Fruit fly (Drosophila melanogaster) whole organism, embryonic: Measurements from ENCODE around the gene CG6791.

ENCODE experiments used
- ATbp ChIP-seq: fragments of 200-800 bp; sonication (Bioruptor generic); optimal IDR thresholded peaks from 2 replicates; lab custom pipeline; 2017; ENCODE audit warnings: missing biosample characterization, mild to moderate bottlenecking, missing genetic modification characterization, missing genetic modification reagents
- CG10462 ChIP-seq: fragments of 200-800 bp; sonication (Bioruptor generic); optimal IDR thresholded peaks from 2 replicates; lab custom pipeline; 2016; ENCODE audit warnings: missing biosample characterization, missing genetic modification characterization
- CG12104 ChIP-seq: fragments of 200-800 bp; sonication (Bioruptor generic); optimal IDR thresholded peaks from 3 replicates; lab custom pipeline; 2016; ENCODE audit warnings: missing biosample characterization, missing genetic modification characterization
- CG12219 ChIP-seq: fragments of 200-800 bp; sonication (Bioruptor generic); optimal IDR thresholded peaks from 3 replicates; lab custom pipeline; 2018; ENCODE audit warnings: missing biosample characterization, mild to moderate bottlenecking, missing genetic modification characterization
- CG13624 ChIP-seq: fragments of 200-800 bp; sonication (Bioruptor generic); optimal IDR thresholded peaks from 2 replicates; lab custom pipeline; 2016; ENCODE audit warnings: missing biosample characterization, missing genetic modification characterization
- CG14014 ChIP-seq: fragments of 200-800 bp; sonication (Bioruptor generic); IDR thresholded peaks from 2 replicates; pipeline ENCODE4 v1.3.6; 2022; ENCODE audit warnings: missing biosample characterization, missing genetic modification characterization
- CG1529 ChIP-seq: fragments of 200-800 bp; sonication (Bioruptor generic); optimal IDR thresholded peaks from 3 replicates; lab custom pipeline; 2018; ENCODE audit warnings: missing biosample characterization, missing genetic modification characterization
- CG15479 ChIP-seq: fragments of 200-800 bp; sonication (Bioruptor generic); optimal IDR thresholded peaks from 3 replicates; lab custom pipeline; 2019; ENCODE audit warnings: missing biosample characterization, mild to moderate bottlenecking, missing genetic modification characterization, moderate library complexity
- CG17361 ChIP-seq: fragments of 200-800 bp; sonication (Bioruptor generic); IDR thresholded peaks from 3 replicates; pipeline ENCODE4 v1.3.6; 2022; ENCODE audit warnings: missing biosample characterization, missing genetic modification characterization
- CG2129 ChIP-seq: fragments of 200-800 bp; sonication (Bioruptor generic); IDR thresholded peaks from 2 replicates; pipeline ENCODE4 v1.3.6; 2022; ENCODE audit warnings: missing biosample characterization, missing genetic modification characterization; ENCODE audit not compliant: partially characterized antibody
- CG3838 ChIP-seq: fragments of 200-800 bp; sonication (Bioruptor generic); optimal IDR thresholded peaks from 3 replicates; lab custom pipeline; 2016; ENCODE audit warnings: missing biosample characterization, missing genetic modification characterization
- CG4404 ChIP-seq: fragments of 200-800 bp; sonication (Bioruptor generic); IDR thresholded peaks from 2 replicates; pipeline ENCODE4 v1.3.6; 2022; ENCODE audit warnings: missing biosample characterization, missing genetic modification characterization
- Camta ChIP-seq: fragments of 200-800 bp; sonication (Bioruptor generic); optimal IDR thresholded peaks from 2 replicates; lab custom pipeline; 2016; ENCODE audit warnings: missing biosample characterization, missing genetic modification characterization
- Chrac-16 ChIP-seq: fragments of 200-800 bp; sonication (Bioruptor generic); optimal IDR thresholded peaks from 3 replicates; lab custom pipeline; 2016; ENCODE audit warnings: missing biosample characterization, missing genetic modification characterization
- CkIIα-i1 ChIP-seq: fragments of 200-800 bp; sonication (Bioruptor generic); IDR thresholded peaks from 2 replicates; pipeline ENCODE4 v1.3.6; 2022; ENCODE audit warnings: missing biosample characterization, missing genetic modification characterization
- Dbx ChIP-seq: fragments of 200-800 bp; sonication (Bioruptor generic); IDR thresholded peaks from 3 replicates; pipeline ENCODE4 v1.3.6; 2022; ENCODE audit warnings: missing biosample characterization, missing genetic modification characterization
- Dek ChIP-seq: fragments of 200-800 bp; sonication (Bioruptor generic); optimal IDR thresholded peaks from 3 replicates; lab custom pipeline; 2019; ENCODE audit warnings: missing biosample characterization, mild to moderate bottlenecking, missing genetic modification characterization, moderate library complexity
- Doc2 ChIP-seq: fragments of 200-800 bp; sonication (Bioruptor generic); IDR thresholded peaks from 2 replicates; pipeline ENCODE4 v1.3.6; 2022; ENCODE audit warnings: missing biosample characterization, missing genetic modification characterization
- Elba2 ChIP-seq: fragments of 200-800 bp; sonication (Bioruptor generic); optimal IDR thresholded peaks from 3 replicates; lab custom pipeline; 2016; ENCODE audit warnings: missing biosample characterization, missing genetic modification characterization
- Hey ChIP-seq: fragments of 200-800 bp; sonication (Bioruptor generic); optimal IDR thresholded peaks from 3 replicates; lab custom pipeline; 2018; ENCODE audit warnings: missing biosample characterization, mild to moderate bottlenecking, missing genetic modification characterization
- Hmx ChIP-seq: fragments of 200-800 bp; sonication (Bioruptor generic); optimal IDR thresholded peaks from 2 replicates; lab custom pipeline; 2016; ENCODE audit warnings: missing biosample characterization, missing genetic modification characterization
- Lhr ChIP-seq: fragments of 200-800 bp; sonication (Bioruptor generic); optimal IDR thresholded peaks from 3 replicates; lab custom pipeline; 2017; ENCODE audit warnings: mild to moderate bottlenecking, missing biosample characterization, missing genetic modification reagents, missing genetic modification characterization
- MESR4 ChIP-seq: fragments of 200-800 bp; sonication (Bioruptor generic); optimal IDR thresholded peaks from 2 replicates; lab custom pipeline; 2018; ENCODE audit warnings: missing biosample characterization, mild to moderate bottlenecking, missing genetic modification characterization, moderate library complexity
- Ravus ChIP-seq: fragments of 200-800 bp; sonication (Bioruptor generic); IDR thresholded peaks from 2 replicates; pipeline ENCODE4 v1.3.6; 2022; ENCODE audit warnings: missing biosample characterization, missing genetic modification characterization
- Scr ChIP-seq: fragments of 200-800 bp; sonication (Bioruptor generic); IDR thresholded peaks from 2 replicates; pipeline ENCODE4 v1.3.6; 2022; ENCODE audit warnings: missing biosample characterization, missing genetic modification characterization; ENCODE audit not compliant: partially characterized antibody
- Side ChIP-seq: fragments of 200-800 bp; sonication (Bioruptor generic); optimal IDR thresholded peaks from 2 replicates; lab custom pipeline; 2016; ENCODE audit warnings: missing biosample characterization, missing genetic modification characterization
- ab ChIP-seq: fragments of 200-800 bp; sonication (Bioruptor generic); optimal IDR thresholded peaks from 2 replicates; lab custom pipeline; 2016; ENCODE audit warnings: missing biosample characterization, missing genetic modification characterization
- amos ChIP-seq: fragments of 200-800 bp; sonication (Bioruptor generic); IDR thresholded peaks from 2 replicates; pipeline ENCODE4 v1.3.6; 2022; ENCODE audit warnings: missing biosample characterization, missing genetic modification characterization; ENCODE audit not compliant: partially characterized antibody
- bbx ChIP-seq: fragments of 200-800 bp; sonication (Bioruptor generic); IDR thresholded peaks from 2 replicates; pipeline ENCODE4 v1.3.6; 2022; ENCODE audit warnings: missing biosample characterization, missing genetic modification characterization; ENCODE audit not compliant: partially characterized antibody
- br ChIP-seq: fragments of >200 bp; optimal IDR thresholded peaks from 2 replicates; lab custom pipeline; 2017
- cato ChIP-seq: fragments of 200-800 bp; sonication (Bioruptor generic); optimal IDR thresholded peaks from 2 replicates; lab custom pipeline; 2016; ENCODE audit warnings: missing biosample characterization, missing genetic modification characterization, borderline replicate concordance
- cg ChIP-seq: fragments of 200-800 bp; sonication (Bioruptor generic); optimal IDR thresholded peaks from 3 replicates; lab custom pipeline; 2019; ENCODE audit warnings: missing biosample characterization, mild to moderate bottlenecking, missing genetic modification characterization, moderate library complexity
- chinmo ChIP-seq: fragments of 200-800 bp; sonication (Bioruptor generic); IDR thresholded peaks from 4 replicates; pipeline ENCODE4 v1.3.6; 2022; ENCODE audit warnings: missing biosample characterization, missing genetic modification characterization; ENCODE audit not compliant: partially characterized antibody
- chm ChIP-seq: fragments of 200-800 bp; sonication (Bioruptor generic); IDR thresholded peaks from 2 replicates; pipeline ENCODE4 v1.3.6; 2022; ENCODE audit warnings: missing biosample characterization, missing genetic modification characterization
- corto ChIP-seq: fragments of 200-800 bp; sonication (Bioruptor generic); optimal IDR thresholded peaks from 2 replicates; lab custom pipeline; 2016; ENCODE audit warnings: missing biosample characterization, mild to moderate bottlenecking, missing genetic modification characterization, moderate library complexity
- crol ChIP-seq: fragments of 200-800 bp; sonication (Bioruptor generic); IDR thresholded peaks from 2 replicates; pipeline ENCODE4 v1.3.6; 2022; ENCODE audit warnings: missing biosample characterization, missing genetic modification characterization
- cwo ChIP-seq: fragments of 200-800 bp; sonication (Bioruptor generic); optimal IDR thresholded peaks from 3 replicates; lab custom pipeline; 2017; ENCODE audit warnings: missing biosample characterization, missing genetic modification characterization, mild to moderate bottlenecking, moderate library complexity, missing genetic modification reagents
- dm ChIP-seq: fragments of 200-800 bp; sonication (Bioruptor generic); optimal IDR thresholded peaks from 3 replicates; lab custom pipeline; 2016; ENCODE audit warnings: missing biosample characterization, missing genetic modification characterization
- ewg ChIP-seq: fragments of 200-800 bp; sonication (Bioruptor generic); optimal IDR thresholded peaks from 3 replicates; lab custom pipeline; 2017; ENCODE audit warnings: mild to moderate bottlenecking, missing biosample characterization, missing genetic modification reagents, missing genetic modification characterization
- gem ChIP-seq: fragments of 200-800 bp; sonication (Bioruptor generic); optimal IDR thresholded peaks from 2 replicates; lab custom pipeline; 2019; ENCODE audit warnings: missing biosample characterization, mild to moderate bottlenecking, missing genetic modification characterization, moderate library complexity
- org-1 ChIP-seq: fragments of 200-800 bp; sonication (Bioruptor generic); optimal IDR thresholded peaks from 2 replicates; lab custom pipeline; 2017; ENCODE audit warnings: missing biosample characterization, missing genetic modification characterization
- sens ChIP-seq: fragments of 200-800 bp; sonication (Bioruptor generic); peaks from one replicate; lab custom pipeline; 2016; ENCODE audit warnings: missing biosample characterization, missing genetic modification characterization
- sna ChIP-seq: fragments of 200-800 bp; sonication (Bioruptor generic); IDR thresholded peaks from 2 replicates; pipeline ENCODE4 v1.3.6; 2022; ENCODE audit warnings: missing biosample characterization, missing genetic modification characterization; ENCODE audit not compliant: partially characterized antibody
- stc ChIP-seq: fragments of 200-800 bp; sonication (Bioruptor generic); IDR thresholded peaks from 2 replicates; pipeline ENCODE4 v1.3.6; 2022; ENCODE audit warnings: missing biosample characterization, missing genetic modification characterization
- tll ChIP-seq, 2 experiments: fragments of 200-800 bp in 1 of 2; fragments of >200 bp in 1 of 2; sonication (Bioruptor generic) in 1 of 2; optimal IDR thresholded peaks; 2 replicates each; lab custom pipeline; 2017 to 2019; ENCODE audit warnings: missing biosample characterization in 2 of 2, missing genetic modification characterization in 2 of 2, mild to moderate bottlenecking in 1 of 2, moderate library complexity in 1 of 2
- vvl ChIP-seq: fragments of 200-800 bp; sonication (Bioruptor generic); IDR thresholded peaks from 2 replicates; pipeline ENCODE4 v1.3.6; 2022; ENCODE audit warnings: missing biosample characterization, missing genetic modification characterization
- zen ChIP-seq: fragments of 200-800 bp; sonication (Bioruptor generic); optimal IDR thresholded peaks from 3 replicates; lab custom pipeline; 2018; ENCODE audit warnings: missing biosample characterization, mild to moderate bottlenecking, missing genetic modification characterization, moderate library complexity

The CG6791 gene

dm6 chr3R:11578645-11579044 is 11.3 kb downstream of the CG6791 start, which contains the start of the genes CG6790 and CG5342:
Gene CG6790 (minus strand): TSS chr3R:11578745.
Gene CG5342 (plus strand): TSS chr3R:11578826.
- no peak for TF ChIP-seq CG1529
- TF ChIP-seq CG3838 (GFP tag; lab: Kevin White, UChicago): no peak
- TF ChIP-seq corto: no peak
- TF ChIP-seq CkIIα-i1 (GFP tag; lab: Robert Waterston, UW): no peak
- no peak for TF ChIP-seq Dek (tag; lab: Kevin White, UChicago)
- no peak for TF ChIP-seq CG17361 (GFP tag; lab: Robert Waterston, UW)
- no peak for TF ChIP-seq Hey (tag; lab: Kevin White, UChicago)
- no peak for TF ChIP-seq Hmx (GFP tag; lab: Kevin White, UChicago)
- TF ChIP-seq Doc2 (GFP tag; lab: Robert Waterston, UW): no peak
- no peak for TF ChIP-seq ab (GFP tag; lab: Kevin White, UChicago)
- TF ChIP-seq br (lab: Kevin White, UChicago): no peak
- no peak for TF ChIP-seq CG14014 (GFP tag; lab: Robert Waterston, UW)
- no peak for TF ChIP-seq Scr (GFP tag; lab: Robert Waterston, UW)
- no peak for TF ChIP-seq MESR4 (GFP tag; lab: Kevin White, UChicago)
- TF ChIP-seq Chrac-16 (GFP tag; lab: Kevin White, UChicago): no peak
- no peak for TF ChIP-seq bbx (GFP tag; lab: Robert Waterston, UW)
- no peak for TF ChIP-seq dm

DNA sequence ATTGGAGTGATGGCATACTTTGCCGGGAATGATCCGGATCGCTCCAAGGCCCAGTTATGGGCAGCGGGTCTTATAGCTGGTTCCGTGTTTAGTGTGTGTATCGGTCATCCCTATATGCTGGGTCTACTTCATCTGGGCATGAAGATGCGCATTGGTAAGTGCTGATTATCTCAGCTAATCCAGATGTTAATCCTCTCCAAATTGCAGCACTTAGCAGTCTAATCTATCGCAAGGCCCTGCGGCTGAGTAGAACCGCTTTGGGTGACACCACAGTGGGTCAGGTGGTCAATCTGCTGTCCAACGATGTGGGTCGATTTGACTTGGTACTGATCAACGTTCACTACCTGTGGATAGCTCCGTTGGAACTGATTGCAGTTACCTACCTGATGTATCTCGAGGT is 18.5 kb downstream of the CG6791 start:
- TF ChIP-seq sens (GFP tag; lab: Kevin White, UChicago) (no peak), zen (tag; lab: Kevin White, UChicago) (peak; percentile 73), CG15479 (peak; percentile 55), tll (GFP tag; optimal IDR thresholded peaks at IDR 0.05; lab: Kevin White, UChicago) (peak in 1 of 2 experiments; percentile 73)

DNA sequence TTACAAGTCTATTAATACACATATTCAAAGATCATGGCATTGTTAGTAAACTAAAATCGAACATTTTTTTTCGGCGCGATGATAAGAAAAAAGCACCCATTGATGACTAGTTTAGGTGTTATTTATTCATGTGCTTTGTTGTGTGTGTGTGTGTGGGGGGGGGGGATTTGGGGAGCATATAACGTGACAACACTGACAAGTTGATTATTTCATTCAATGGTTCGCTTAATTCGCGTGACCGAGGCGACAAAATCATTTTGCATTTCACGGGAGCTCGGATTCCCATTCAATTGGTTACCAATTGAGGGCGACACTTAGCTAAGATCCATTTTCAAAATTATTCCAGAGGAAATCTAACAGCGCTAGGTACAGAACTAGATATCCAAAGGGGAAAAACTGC is 20.0 kb downstream of the CG6791 start:
- 0 out of 2 replicates have a peak, but pooled peaks have one; percentile 8 for TF ChIP-seq stc
- TF ChIP-seq cato: no peak
- TF ChIP-seq cg (GFP tag; lab: Kevin White, UChicago): peak; percentile 48
- peak; percentile 82 for TF ChIP-seq cwo (GFP tag; lab: Kevin White, UChicago)
- TF ChIP-seq CG12219: no peak
- peak; percentile 52 for TF ChIP-seq crol (GFP tag; lab: Robert Waterston, UW)
- TF ChIP-seq chm (GFP tag; lab: Robert Waterston, UW): no peak
- no peak for TF ChIP-seq sna (GFP tag; lab: Robert Waterston, UW)
- TF ChIP-seq vvl: peak; percentile 48; the same call in 1 of the 2 replicates
- 0 out of 4 replicates have a peak, but pooled peaks have one; percentile 71 for TF ChIP-seq chinmo (GFP tag; lab: Robert Waterston, UW)
- no peak for TF ChIP-seq CG2129 (GFP tag; lab: Robert Waterston, UW)

DNA sequence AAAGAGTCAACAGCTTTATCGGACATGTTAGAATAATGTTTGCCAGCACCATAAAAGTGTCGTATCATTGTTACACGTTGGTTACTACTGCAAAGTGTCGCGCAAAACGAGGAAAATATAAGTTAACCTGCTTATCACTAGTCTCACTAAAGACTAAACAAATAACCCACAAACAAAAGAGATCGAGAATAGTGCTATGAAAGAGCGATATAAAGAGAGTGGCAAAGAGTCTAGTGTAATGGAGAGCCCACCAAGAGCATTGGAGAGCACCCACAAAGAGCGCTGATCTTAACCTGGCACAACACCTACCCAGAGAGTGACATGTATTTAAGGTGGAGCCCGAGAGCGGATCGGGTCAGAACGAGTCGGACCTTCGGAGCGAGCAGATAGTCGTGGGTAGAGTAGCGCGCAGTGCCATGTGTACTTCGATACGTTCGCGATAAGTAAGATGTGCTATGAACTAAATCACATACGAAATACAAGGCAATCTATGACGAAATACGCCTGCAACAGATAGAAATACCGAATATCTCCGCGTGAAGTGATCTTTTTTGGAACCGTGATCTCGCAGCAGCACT is 21.0 kb downstream of the CG6791 start, which contains the start of gene Mrp4:
Gene Mrp4, plus strand, starts transcription at position 378 of the 578 bp plus-strand sequence.
- TF ChIP-seq ewg (GFP tag; lab: Kevin White, UChicago) (no peak), Camta (no peak), gem (tag; lab: Kevin White, UChicago) (no peak), CG12104 (GFP tag; lab: Kevin White, UChicago) (no peak), Lhr (GFP tag; lab: Kevin White, UChicago) (no peak), Side (GFP tag; lab: Kevin White, UChicago) (peak; percentile 46), Ravus (GFP tag; lab: Robert Waterston, UW) (no peak), Elba2 (GFP tag; lab: Kevin White, UChicago) (no peak), ATbp (GFP tag; lab: Kevin White, UChicago) (peak; percentile 54), Dbx (peak; percentile 76; the same call in 2 of the 3 replicates), CG10462 (GFP tag; lab: Kevin White, UChicago) (no peak), CG4404 (no peak), org-1 (GFP tag; lab: Kevin White, UChicago) (no peak), CG13624 (GFP tag; lab: Kevin White, UChicago) (peak; percentile 18), amos (GFP tag; lab: Robert Waterston, UW) (peak; percentile 40; the same call in 1 of the 2 replicates)
